Fruit fly (Drosophila melanogaster) whole organism, embryonic: ENCODE results near the gene Ubc6.

ENCODE experiments used
- Abd-B ChIP-seq: fragments of 200-800 bp; sonication (Bioruptor generic); optimal IDR thresholded peaks from 2 replicates; lab custom pipeline; 2018; ENCODE audit warnings: missing biosample characterization, mild to moderate bottlenecking, missing genetic modification characterization, moderate library complexity
- Antp ChIP-seq: fragments of 200-800 bp; sonication (Bioruptor generic); optimal IDR thresholded peaks from 3 replicates; lab custom pipeline; 2016; ENCODE audit warnings: missing biosample characterization, missing genetic modification characterization
- Awh ChIP-seq: fragments of 200-800 bp; sonication (Bioruptor generic); IDR thresholded peaks from 2 replicates; pipeline ENCODE4, ENCODE4 v1.3.6; 2022; ENCODE audit warnings: missing biosample characterization, missing genetic modification characterization
- BEAF-32 ChIP-seq: fragments of 200-800 bp; sonication (Bioruptor generic); optimal IDR thresholded peaks from 3 replicates; lab custom pipeline; 2017; ENCODE audit warnings: missing biosample characterization, missing genetic modification characterization, mild to moderate bottlenecking, moderate library complexity, missing genetic modification reagents
- CG10267 ChIP-seq: fragments of 200-800 bp; sonication (Bioruptor generic); optimal IDR thresholded peaks from 2 replicates; lab custom pipeline; 2018; ENCODE audit warnings: missing biosample characterization, mild to moderate bottlenecking, missing genetic modification characterization, moderate library complexity
- CG11247 ChIP-seq: fragments of 200-800 bp; sonication (Bioruptor generic); IDR thresholded peaks from 2 replicates; pipeline ENCODE4 v1.3.6; 2022; ENCODE audit warnings: missing biosample characterization, missing genetic modification characterization
- CG11456 ChIP-seq: fragments of 200-800 bp; sonication (Bioruptor generic); IDR thresholded peaks from 3 replicates; pipeline ENCODE4 v1.3.6; 2022; ENCODE audit warnings: missing biosample characterization, missing genetic modification characterization
- CG13123 ChIP-seq: fragments of 200-800 bp; sonication (Bioruptor generic); optimal IDR thresholded peaks from 2 replicates; lab custom pipeline; 2016; ENCODE audit warnings: missing biosample characterization, missing genetic modification characterization
- CG14860 ChIP-seq: fragments of 200-800 bp; sonication (Bioruptor generic); IDR thresholded peaks from 3 replicates; pipeline ENCODE4 v1.3.6; 2022; ENCODE audit warnings: missing biosample characterization, missing genetic modification characterization; ENCODE audit not compliant: partially characterized antibody
- CG15601 ChIP-seq: fragments of 200-800 bp; sonication (Bioruptor generic); optimal IDR thresholded peaks from 3 replicates; lab custom pipeline; 2019; ENCODE audit warnings: missing biosample characterization, mild to moderate bottlenecking, missing genetic modification characterization, moderate library complexity
- CG1603 ChIP-seq: fragments of 200-800 bp; sonication (Bioruptor generic); optimal IDR thresholded peaks from 2 replicates; lab custom pipeline; 2019; ENCODE audit warnings: missing biosample characterization, mild to moderate bottlenecking, missing genetic modification characterization, moderate library complexity
- CG16813 ChIP-seq: fragments of 200-800 bp; sonication (Bioruptor generic); IDR thresholded peaks from 3 replicates; pipeline ENCODE4 v1.3.6; 2022; ENCODE audit warnings: missing biosample characterization, missing genetic modification characterization; ENCODE audit not compliant: partially characterized antibody
- CG2199 ChIP-seq: fragments of 200-800 bp; sonication (Bioruptor generic); IDR thresholded peaks from 3 replicates; pipeline ENCODE4 v1.3.6; 2022; ENCODE audit warnings: missing biosample characterization, missing genetic modification characterization
- CG2712 ChIP-seq: fragments of 200-800 bp; optimal IDR thresholded peaks from 3 replicates; lab custom pipeline; 2019; ENCODE audit warnings: missing biosample characterization, mild to moderate bottlenecking, missing genetic modification characterization, moderate library complexity
- CG31365 ChIP-seq: fragments of 200-800 bp; sonication (Bioruptor generic); optimal IDR thresholded peaks from 2 replicates; lab custom pipeline; 2018; ENCODE audit warnings: missing biosample characterization, mild to moderate bottlenecking, missing genetic modification characterization
- CG3163 ChIP-seq: fragments of 200-800 bp; sonication (Bioruptor generic); optimal IDR thresholded peaks from 3 replicates; lab custom pipeline; 2016; ENCODE audit warnings: missing biosample characterization, missing genetic modification characterization
- CG4360 ChIP-seq: fragments of 200-800 bp; sonication (Bioruptor generic); IDR thresholded peaks from 2 replicates; pipeline ENCODE4 v1.3.6; 2022; ENCODE audit warnings: missing biosample characterization, missing genetic modification characterization
- CG4854 ChIP-seq: fragments of 200-800 bp; sonication (Bioruptor generic); optimal IDR thresholded peaks from 2 replicates; lab custom pipeline; 2016; ENCODE audit warnings: missing biosample characterization, missing genetic modification characterization, inconsistent platforms
- CG6175 ChIP-seq: fragments of 200-800 bp; sonication (Bioruptor generic); IDR thresholded peaks from 3 replicates; pipeline ENCODE4 v1.3.6; 2022; ENCODE audit warnings: missing biosample characterization, missing genetic modification characterization
- CG6272 ChIP-seq: fragments of 200-800 bp; sonication (Bioruptor generic); IDR thresholded peaks from 2 replicates; pipeline ENCODE4 v1.3.6; 2022; ENCODE audit warnings: missing biosample characterization, missing genetic modification characterization
- CG8388 ChIP-seq: fragments of 200-800 bp; sonication (Bioruptor generic); optimal IDR thresholded peaks from 2 replicates; lab custom pipeline; 2019; ENCODE audit warnings: missing biosample characterization, mild to moderate bottlenecking, missing genetic modification characterization, moderate library complexity
- CTCF ChIP-seq: fragments of 200-800 bp; sonication (Bioruptor generic); optimal IDR thresholded peaks from 2 replicates; lab custom pipeline; 2017; ENCODE audit warnings: missing biosample characterization, mild to moderate bottlenecking, missing genetic modification characterization, moderate library complexity
- Doc3 ChIP-seq: fragments of 200-800 bp; sonication (Bioruptor generic); IDR thresholded peaks from 3 replicates; pipeline ENCODE4 v1.3.6; 2022; ENCODE audit warnings: missing biosample characterization, missing genetic modification characterization; ENCODE audit not compliant: partially characterized antibody
- Dp ChIP-seq: fragments of 200-800 bp; sonication (Bioruptor generic); optimal IDR thresholded peaks from 2 replicates; lab custom pipeline; 2018; ENCODE audit warnings: missing biosample characterization, mild to moderate bottlenecking, missing genetic modification characterization, moderate library complexity
- E2f2 ChIP-seq: fragments of 200-800 bp; sonication (Bioruptor generic); IDR thresholded peaks from 2 replicates; pipeline ENCODE4 v1.3.6; 2022; ENCODE audit warnings: missing biosample characterization, missing genetic modification characterization
- Ets65A ChIP-seq: fragments of 200-800 bp; sonication (Bioruptor generic); peaks from one replicate; lab custom pipeline; 2016; ENCODE audit warnings: missing biosample characterization, missing genetic modification characterization
- Myb ChIP-seq: fragments of 200-800 bp; sonication (Bioruptor generic); optimal IDR thresholded peaks from 2 replicates; lab custom pipeline; 2016; ENCODE audit warnings: missing biosample characterization, missing genetic modification characterization
- Pdp1 ChIP-seq, 2 experiments: fragments of 200-800 bp; sonication (Bioruptor generic); optimal IDR thresholded peaks; 3 replicates each; lab custom pipeline; 2016; ENCODE audit warnings: missing biosample characterization in 2 of 2, missing genetic modification characterization in 2 of 2, mild to moderate bottlenecking in 1 of 2, moderate library complexity in 1 of 2
- Vsx1 ChIP-seq: fragments of 200-800 bp; sonication (Bioruptor generic); optimal IDR thresholded peaks from 2 replicates; lab custom pipeline; 2017; ENCODE audit warnings: missing biosample characterization, mild to moderate bottlenecking, missing genetic modification characterization, missing genetic modification reagents
- abd-A ChIP-seq: fragments of 200-800 bp; sonication (Bioruptor generic); optimal IDR thresholded peaks from 3 replicates; lab custom pipeline; 2019; ENCODE audit warnings: missing biosample characterization, mild to moderate bottlenecking, missing genetic modification characterization, moderate library complexity
- amos ChIP-seq: fragments of 200-800 bp; sonication (Bioruptor generic); IDR thresholded peaks from 2 replicates; pipeline ENCODE4 v1.3.6; 2022; ENCODE audit warnings: missing biosample characterization, missing genetic modification characterization; ENCODE audit not compliant: partially characterized antibody
- ap ChIP-seq: fragments of 200-800 bp; sonication (Bioruptor generic); IDR thresholded peaks from 2 replicates; pipeline ENCODE4 v1.3.6; 2022; ENCODE audit warnings: missing biosample characterization, missing genetic modification characterization
- ci ChIP-seq: fragments of 200-800 bp; sonication (Bioruptor generic); IDR thresholded peaks from 3 replicates; pipeline ENCODE4 v1.3.6; 2022; ENCODE audit warnings: missing biosample characterization, missing genetic modification characterization
- crol ChIP-seq: fragments of 200-800 bp; sonication (Bioruptor generic); IDR thresholded peaks from 2 replicates; pipeline ENCODE4 v1.3.6; 2022; ENCODE audit warnings: missing biosample characterization, missing genetic modification characterization
- fd102C ChIP-seq: fragments of 200-800 bp; sonication (Bioruptor generic); optimal IDR thresholded peaks from 2 replicates; lab custom pipeline; 2018; ENCODE audit warnings: missing biosample characterization, mild to moderate bottlenecking, missing genetic modification characterization, moderate library complexity
- gce ChIP-seq: fragments of 200-800 bp; sonication (Bioruptor generic); IDR thresholded peaks from 3 replicates; pipeline ENCODE4 v1.3.6; 2022; ENCODE audit warnings: missing biosample characterization, missing genetic modification characterization
- grn ChIP-seq: fragments of 200-800 bp; sonication (Bioruptor generic); optimal IDR thresholded peaks from 3 replicates; lab custom pipeline; 2017; ENCODE audit warnings: missing biosample characterization, missing genetic modification characterization
- gsb-n ChIP-seq: fragments of 200-800 bp; sonication (Bioruptor generic); optimal IDR thresholded peaks from 3 replicates; lab custom pipeline; 2018; ENCODE audit warnings: missing biosample characterization, mild to moderate bottlenecking, missing genetic modification characterization
- insv ChIP-seq, 2 experiments: fragments of 200-800 bp; sonication (Bioruptor generic); optimal IDR thresholded peaks; 3 replicates each; lab custom pipeline; 2016 to 2018; ENCODE audit warnings: missing biosample characterization in 2 of 2, missing genetic modification characterization in 2 of 2
- luna ChIP-seq: fragments of 200-800 bp; sonication (Bioruptor generic); optimal IDR thresholded peaks from 2 replicates; lab custom pipeline; 2016; ENCODE audit warnings: missing biosample characterization, missing genetic modification characterization
- nmo ChIP-seq: fragments of 200-800 bp; sonication (Bioruptor generic); optimal IDR thresholded peaks from 2 replicates; lab custom pipeline; 2018; ENCODE audit warnings: missing biosample characterization, mild to moderate bottlenecking, missing genetic modification characterization, moderate library complexity
- oc ChIP-seq: fragments of 200-800 bp; sonication (Bioruptor generic); optimal IDR thresholded peaks from 2 replicates; lab custom pipeline; 2018; ENCODE audit warnings: missing biosample characterization, mild to moderate bottlenecking, missing genetic modification characterization, moderate library complexity
- pita ChIP-seq: fragments of 200-800 bp; sonication (Bioruptor generic); optimal IDR thresholded peaks from 2 replicates; lab custom pipeline; 2017; ENCODE audit warnings: missing biosample characterization, mild to moderate bottlenecking, missing genetic modification characterization
- pros ChIP-seq: fragments of 200-800 bp; sonication (Bioruptor generic); optimal IDR thresholded peaks from 3 replicates; lab custom pipeline; 2019; ENCODE audit warnings: missing biosample characterization, mild to moderate bottlenecking, missing genetic modification characterization, moderate library complexity
- sens ChIP-seq: fragments of 200-800 bp; sonication (Bioruptor generic); peaks from one replicate; lab custom pipeline; 2016; ENCODE audit warnings: missing biosample characterization, missing genetic modification characterization
- sna ChIP-seq: fragments of 200-800 bp; sonication (Bioruptor generic); IDR thresholded peaks from 2 replicates; pipeline ENCODE4 v1.3.6; 2022; ENCODE audit warnings: missing biosample characterization, missing genetic modification characterization; ENCODE audit not compliant: partially characterized antibody
- trh ChIP-seq: fragments of 200-800 bp; sonication (Bioruptor generic); optimal IDR thresholded peaks from 2 replicates; lab custom pipeline; 2016; ENCODE audit warnings: missing biosample characterization, missing genetic modification characterization
- ttk ChIP-seq: fragments of 200-800 bp; sonication (Bioruptor generic); IDR thresholded peaks from 2 replicates; pipeline ENCODE4 v2.1.2; 2022; ENCODE audit warnings: missing biosample characterization, missing genetic modification characterization

Ubc6 gene

DNA sequence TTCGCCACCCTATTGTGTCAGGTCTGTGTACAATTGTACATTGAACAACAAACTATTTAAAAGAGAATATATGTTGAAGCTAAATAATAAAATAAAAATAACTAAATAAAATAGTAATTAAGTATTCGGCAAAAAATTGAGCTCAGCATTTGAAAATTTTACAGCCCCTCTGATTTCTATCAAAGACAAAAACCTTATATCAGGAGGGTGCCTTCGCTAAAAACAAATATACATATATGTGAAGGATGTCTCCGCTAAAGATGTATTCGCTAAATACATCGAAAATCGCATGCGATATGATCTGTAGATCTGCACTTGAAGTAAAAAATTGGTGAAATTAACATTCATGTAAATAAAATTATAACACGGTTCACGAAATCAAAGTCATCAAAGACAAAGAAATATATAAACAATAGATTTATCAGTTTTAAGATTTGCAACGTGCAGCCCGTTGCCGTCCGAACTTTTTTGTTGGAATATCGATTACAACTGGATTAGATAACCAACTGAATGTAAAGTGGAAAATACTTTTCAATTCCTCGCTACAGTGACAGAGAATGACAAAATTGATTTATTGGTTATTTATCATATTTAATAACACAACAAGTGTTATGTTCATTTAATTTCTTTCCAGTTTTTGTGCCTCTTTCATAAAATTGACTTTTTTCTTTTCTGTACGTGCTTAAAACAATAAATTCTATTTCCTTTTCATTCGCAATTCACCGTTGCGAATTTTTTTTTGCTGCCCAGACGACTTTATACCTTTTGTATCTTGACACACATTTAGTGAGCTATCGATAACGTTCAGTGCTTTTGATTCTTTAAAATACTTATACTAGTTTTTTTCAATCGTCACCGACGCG, 46.5 kb downstream of the Ubc6 start, which contains the start of gene Gnf1 (continued):
- TF ChIP-seq CG11247 (GFP tag; lab: Robert Waterston, UW) (no peak), nmo (GFP tag; lab: Kevin White, UChicago) (peak; percentile 25), CG4854 (GFP tag; lab: Kevin White, UChicago) (no peak), CG16813 (peak; percentile 52; the same call in 2 of the 3 replicates), Pdp1 (GFP tag; optimal IDR thresholded peaks at IDR 0.05; lab: Kevin White, UChicago) (peak in 1 of 2 experiments; percentile 72), CTCF (peak; percentile 85), E2f2 (GFP tag; lab: Robert Waterston, UW) (peak; percentile 28; the same call in 1 of the 2 replicates), pros (GFP tag; lab: Kevin White, UChicago) (peak; percentile 22), BEAF-32 (peak; percentile 75), CG4360 (GFP tag; lab: Robert Waterston, UW) (no peak), CG2199 (peak; percentile 86; the same call in 2 of the 3 replicates), CG8388 (GFP tag; lab: Kevin White, UChicago) (peak; percentile 22), CG6175 (no peak), CG10267 (tag; lab: Kevin White, UChicago) (peak; percentile 33), CG15601 (tag; lab: Kevin White, UChicago) (peak; percentile 36), Myb (GFP tag; lab: Kevin White, UChicago) (peak; percentile 7), CG14860 (GFP tag; lab: Robert Waterston, UW) (peak; percentile 27; the same call in 2 of the 3 replicates), luna (GFP tag; lab: Kevin White, UChicago) (no peak), CG1603 (tag; lab: Kevin White, UChicago) (peak; percentile 60), pita (GFP tag; lab: Kevin White, UChicago) (peak; percentile 97), fd102C (no peak), CG3163 (no peak), Abd-B (GFP tag; lab: Kevin White, UChicago) (peak; percentile 44), gce (GFP tag; lab: Robert Waterston, UW) (no peak), trh (no peak), CG31365 (tag; lab: Kevin White, UChicago) (no peak), Antp (GFP tag; lab: Kevin White, UChicago) (no peak), Vsx1 (GFP tag; lab: Kevin White, UChicago) (no peak), sna (GFP tag; lab: Robert Waterston, UW) (peak; percentile 39; the same call in 1 of the 2 replicates), Doc3 (GFP tag; lab: Robert Waterston, UW) (peak; percentile 56; the same call in 1 of the 3 replicates), CG2712 (peak; percentile 21)

DNA sequence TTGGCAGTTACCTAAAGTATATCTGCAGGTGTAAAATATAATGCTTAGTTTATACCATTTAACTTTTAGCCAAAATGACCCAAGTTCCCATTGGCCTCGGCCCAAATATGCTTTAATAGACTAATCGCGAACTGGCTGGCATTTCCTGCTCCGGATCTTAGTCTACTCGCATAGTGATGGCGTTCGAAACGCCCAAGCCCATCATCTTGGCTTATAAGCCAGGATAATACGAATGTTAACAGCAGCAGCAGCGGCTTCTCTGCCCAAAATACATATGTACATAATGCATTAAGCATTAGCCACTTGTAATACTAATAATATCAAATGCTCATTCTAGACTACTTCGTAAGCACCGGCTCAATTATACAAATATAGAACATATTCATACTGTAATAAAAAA, 47.6 kb downstream of the Ubc6 start:
- TF ChIP-seq sens (GFP tag; lab: Kevin White, UChicago) = peak; percentile 38
- peak; percentile 91 for TF ChIP-seq Ets65A (GFP tag; lab: Kevin White, UChicago)
- no peak for TF ChIP-seq CG6272 (GFP tag; lab: Robert Waterston, UW)
- no peak for TF ChIP-seq Dp

DNA sequence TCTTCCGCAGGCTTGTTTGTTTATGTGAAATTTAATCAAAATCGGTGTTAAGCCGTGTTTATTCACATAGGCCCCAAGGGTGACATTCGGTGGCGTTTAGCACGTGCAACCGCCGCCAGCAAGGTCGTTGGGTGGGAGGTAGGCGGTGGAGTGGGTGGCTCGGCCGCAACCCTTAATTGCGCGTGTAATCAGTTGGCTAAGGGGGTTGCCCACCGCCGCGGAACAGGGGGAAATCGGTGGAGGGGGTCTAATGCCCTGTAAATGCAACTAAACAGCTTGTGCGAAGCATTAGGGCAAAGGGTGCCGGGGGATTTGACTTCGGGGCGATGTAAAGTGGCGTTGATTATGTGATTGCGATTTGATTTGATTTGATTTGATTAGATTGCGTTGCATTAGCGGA, 48.9 kb downstream of the Ubc6 start:
- TF ChIP-seq gsb-n (tag; lab: Kevin White, UChicago) (peak; percentile 17), abd-A (tag; lab: Kevin White, UChicago) (peak; percentile 72), CG13123 (GFP tag; lab: Kevin White, UChicago) (no peak), ci (GFP tag; lab: Robert Waterston, UW) (peak; percentile 42; the same call in 1 of the 3 replicates), crol (GFP tag; lab: Robert Waterston, UW) (peak; percentile 89), grn (peak; percentile 42), amos (GFP tag; lab: Robert Waterston, UW) (no peak), CG11456 (GFP tag; lab: Robert Waterston, UW) (0 out of 3 replicates have a peak, but pooled peaks have one; percentile 32), insv (GFP tag; optimal IDR thresholded peaks at IDR 0.05; lab: Kevin White, UChicago) (no peak), ap (GFP tag; lab: Robert Waterston, UW) (no peak), oc (tag; lab: Kevin White, UChicago) (peak; percentile 77), Awh (GFP tag; lab: Robert Waterston, UW) (peak; percentile 61; the same call in 1 of the 2 replicates), ttk (GFP tag; lab: Robert Waterston, UW) (peak; percentile 38; the same call in 1 of the 2 replicates)
